Worm (Caenorhabditis elegans) whole organism, L2 larva: Measurements from ENCODE around the gene srv-1.

Experiments
- blmp-1 ChIP-seq: sonication (generic microtip); optimal IDR thresholded peaks from 2 replicates; lab custom pipeline; 2017; ENCODE audit warnings: missing genetic modification characterization, mild to moderate bottlenecking, missing compliant biosample characterization, antibody characterized with exemption, moderate library complexity; ENCODE audit not compliant: insufficient read depth
- ceh-82 ChIP-seq: fragments of 150-350 bp; optimal IDR thresholded peaks from 2 replicates; lab custom pipeline; 2014; ENCODE audit warnings: missing biosample characterization, missing genetic modification characterization
- egl-27 ChIP-seq: sonication (generic microtip); optimal IDR thresholded peaks from 3 replicates; lab custom pipeline; 2017; ENCODE audit warnings: missing biosample characterization, missing genetic modification reagents, missing genetic modification characterization
- elt-3 ChIP-seq: sonication (generic microtip); optimal IDR thresholded peaks from 2 replicates; lab custom pipeline; 2017; ENCODE audit warnings: missing biosample characterization, missing genetic modification characterization
- lsy-2 ChIP-seq, 2 experiments: fragments of 150-350 bp in 1 of 2; sonication (generic microtip) in 1 of 2; optimal IDR thresholded peaks; 2 replicates each; lab custom pipeline; 2014 to 2017; ENCODE audit warnings: missing biosample characterization in 2 of 2, missing genetic modification characterization in 2 of 2
- nhr-10 ChIP-seq: sonication (generic microtip); optimal IDR thresholded peaks from 2 replicates; lab custom pipeline; 2017; ENCODE audit warnings: missing biosample characterization, missing genetic modification characterization
- nhr-11 ChIP-seq: fragments of 150-350 bp; optimal IDR thresholded peaks from 2 replicates; lab custom pipeline; 2014; ENCODE audit warnings: missing biosample characterization, missing genetic modification characterization
- nhr-237 ChIP-seq: fragments of 150-350 bp; optimal IDR thresholded peaks from 2 replicates; lab custom pipeline; 2014; ENCODE audit warnings: missing biosample characterization, missing genetic modification characterization
- zag-1 ChIP-seq: fragments of 150-350 bp; optimal IDR thresholded peaks from 2 replicates; lab custom pipeline; 2014; ENCODE audit warnings: missing biosample characterization, missing genetic modification characterization

- TF ChIP-seq nhr-237 (tag; lab: Kevin White, UChicago) (no peak), elt-3 (tag; lab: Kevin White, UChicago) (no peak), nhr-11 (no peak), zag-1 (tag; lab: Kevin White, UChicago) (no peak), nhr-10 (tag; lab: Kevin White, UChicago) (no peak), ceh-82 (tag; lab: Kevin White, UChicago) (no peak), lsy-2 (tag; optimal IDR thresholded peaks at IDR 0.05; lab: Kevin White, UChicago) (no peak), egl-27 (tag; lab: Kevin White, UChicago) (no peak), blmp-1 (no peak)
These were observed 18.9 kb upstream of the srv-1 start for ce11 chrIII:6831312-6831711.
